Fruit fly (Drosophila melanogaster) Kc167 (cell line): ENCODE data around the gene Cp190.

ENCODE experiments used
- Myc ChIP-seq: fragments of >200 bp; optimal IDR thresholded peaks from 2 replicates; lab custom pipeline; 2017; ENCODE audit warnings: missing external identifiers
- Sin3A ChIP-seq: fragments of >200 bp; optimal IDR thresholded peaks from 2 replicates; lab custom pipeline; 2018; ENCODE audit warnings: missing external identifiers
- h ChIP-seq: fragments of >200 bp; optimal IDR thresholded peaks from 3 replicates; lab custom pipeline; 2018; ENCODE audit warnings: missing external identifiers
- insv ChIP-seq: fragments of >200 bp; optimal IDR thresholded peaks from 3 replicates; lab custom pipeline; 2018; ENCODE audit warnings: missing external identifiers
- psq ChIP-seq: fragments of >200 bp; optimal IDR thresholded peaks from 2 replicates; lab custom pipeline; 2017; ENCODE audit warnings: missing external identifiers
- ttk ChIP-seq: sonication (Bioruptor generic); optimal IDR thresholded peaks from 2 replicates; lab custom pipeline; 2017; ENCODE audit warnings: missing external identifiers

Cp190 gene

DNA sequence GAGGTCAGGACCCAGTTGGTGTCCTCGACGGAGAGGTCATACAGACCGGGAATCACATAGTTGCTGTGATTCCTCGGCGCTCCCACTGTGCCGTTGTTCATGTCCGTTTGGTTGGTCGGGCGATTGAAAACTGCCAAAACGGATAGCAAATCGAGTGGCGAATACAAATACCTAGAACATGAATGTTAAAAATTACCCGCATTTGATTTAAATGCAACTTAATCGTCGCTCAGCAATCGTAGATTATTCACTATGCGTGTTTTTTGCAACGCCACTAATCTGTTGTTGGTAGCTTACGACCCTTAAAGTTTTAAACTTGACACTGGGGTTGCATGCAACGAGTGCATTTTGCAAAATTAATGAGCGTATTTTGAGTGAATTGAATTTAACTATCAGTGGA is 26.0 kb downstream of the Cp190 start, which contains the start of gene Amt:
Gene Amt, minus strand, starts transcription at position 101 of the 400 bp plus-strand sequence.
- TF ChIP-seq Myc (lab: Kevin White, UChicago) (no peak), h (lab: Kevin White, UChicago) (no peak)

dm6 chr3R:15246601-15247000 is 28.4 kb downstream of the Cp190 start:
- TF ChIP-seq h (lab: Kevin White, UChicago) (no peak), ttk (lab: Kevin White, UChicago) (no peak), Myc (lab: Kevin White, UChicago) (no peak), psq (lab: Kevin White, UChicago) (no peak), Sin3A (lab: Kevin White, UChicago) (no peak), insv (no peak)

dm6 chr3R:15243452-15243851 is 31.6 kb downstream of the Cp190 start:
- TF ChIP-seq h (lab: Kevin White, UChicago) (no peak), Sin3A (lab: Kevin White, UChicago) (no peak), Myc (lab: Kevin White, UChicago) (no peak), insv (no peak), psq (lab: Kevin White, UChicago) (no peak), ttk (lab: Kevin White, UChicago) (no peak)

dm6 chr3R:15243046-15243356 is 32.0 kb downstream of the Cp190 start:
- TF ChIP-seq ttk (lab: Kevin White, UChicago) (no peak), h (lab: Kevin White, UChicago) (no peak), insv (no peak), psq (lab: Kevin White, UChicago) (no peak), Myc (lab: Kevin White, UChicago) (no peak), Sin3A (lab: Kevin White, UChicago) (no peak)

- TF ChIP-seq Sin3A (lab: Kevin White, UChicago) = no peak
- no peak for TF ChIP-seq ttk (lab: Kevin White, UChicago)
- no peak for TF ChIP-seq Myc (lab: Kevin White, UChicago)
Observed at dm6 chr3R:15242186-15243045, 32.6 kb downstream of the Cp190 start, which contains the start of the genes tefu and Hsc70-4. TSS of gene tefu (minus strand) at chr3R:15242236. TSS of gene Hsc70-4 (plus strand) at chr3R:15242687.

- no peak for TF ChIP-seq h (lab: Kevin White, UChicago)
- TF ChIP-seq psq (lab: Kevin White, UChicago) = no peak
- TF ChIP-seq Sin3A (lab: Kevin White, UChicago) = no peak
- no peak for TF ChIP-seq ttk (lab: Kevin White, UChicago)
- TF ChIP-seq Myc (lab: Kevin White, UChicago) = no peak
- TF ChIP-seq insv = no peak
Observed at dm6 chr3R:15231635-15232138, 43.4 kb downstream of the Cp190 start.

dm6 chr3R:15230285-15230684 is 44.8 kb downstream of the Cp190 start, which contains the start of gene CG34316:
TSS of gene CG34316 (plus strand) at chr3R:15230585.
- TF ChIP-seq h (lab: Kevin White, UChicago) = no peak
- no peak for TF ChIP-seq Myc (lab: Kevin White, UChicago)
- no peak for TF ChIP-seq psq (lab: Kevin White, UChicago)

DNA sequence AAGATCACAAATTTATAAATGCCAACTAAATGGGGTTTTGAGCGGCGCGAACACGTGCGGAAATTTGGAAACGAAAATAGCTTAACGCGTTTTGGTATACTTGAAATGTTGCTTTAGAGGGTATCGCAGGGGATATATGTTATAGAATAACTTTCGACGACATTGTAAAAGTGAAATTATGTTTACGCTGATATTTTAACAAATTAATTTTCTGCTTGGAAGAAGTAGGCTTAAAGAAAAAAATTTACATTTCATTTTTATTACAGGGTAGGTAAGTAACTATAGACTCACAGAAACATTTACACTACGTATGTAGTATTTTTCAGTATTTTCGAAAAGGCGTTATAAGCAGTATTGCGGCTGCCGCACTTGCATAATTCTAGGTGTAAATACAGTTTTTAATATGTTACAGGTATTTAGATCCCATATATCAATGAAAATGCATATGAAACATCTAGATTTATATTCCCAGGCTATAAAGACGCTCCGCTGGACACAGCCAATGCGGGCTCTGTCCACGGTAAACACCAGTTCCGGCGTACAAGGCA is 45.6 kb downstream of the Cp190 start, which contains the start of the genes Art3 and mRpS10:
Gene Art3, minus strand, starts transcription at position 80 of the 548 bp plus-strand sequence.
Gene mRpS10, plus strand, starts transcription at position 337 of the 548 bp plus-strand sequence.
- TF ChIP-seq ttk (lab: Kevin White, UChicago) (no peak), insv (no peak), h (lab: Kevin White, UChicago) (no peak), Sin3A (lab: Kevin White, UChicago) (no peak), psq (lab: Kevin White, UChicago) (no peak)

DNA sequence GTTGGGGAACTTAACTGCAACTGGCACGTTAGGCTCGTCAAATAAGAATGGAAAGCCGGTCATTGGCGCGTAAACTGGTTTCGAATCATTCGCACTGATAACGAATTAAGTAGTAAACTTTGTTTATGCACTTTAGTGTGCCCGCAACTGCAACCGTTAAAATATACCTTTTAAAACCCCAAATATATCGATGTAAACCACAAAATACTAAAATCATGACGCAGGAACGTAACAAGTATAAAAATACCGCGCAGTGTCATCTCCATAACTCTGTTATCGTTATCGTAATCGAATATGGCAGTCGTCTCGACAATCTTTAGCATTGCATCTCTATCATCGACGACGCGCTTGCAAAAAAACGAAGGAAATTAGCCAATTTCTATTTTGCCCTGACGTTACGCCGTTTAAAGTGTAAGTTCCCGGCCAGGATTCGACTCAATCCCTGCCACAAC is 49.7 kb downstream of the Cp190 start, which contains the start of the genes CG31344 and Caf1-55:
Gene CG31344, minus strand, starts transcription at position 51 of the 452 bp plus-strand sequence.
Gene Caf1-55, plus strand, starts transcription at position 298 of the 452 bp plus-strand sequence.
- TF ChIP-seq h (lab: Kevin White, UChicago) = no peak
- TF ChIP-seq ttk (lab: Kevin White, UChicago) = no peak
- TF ChIP-seq Myc (lab: Kevin White, UChicago) = no peak
- TF ChIP-seq insv = no peak
- no peak for TF ChIP-seq psq (lab: Kevin White, UChicago)
- no peak for TF ChIP-seq Sin3A (lab: Kevin White, UChicago)

DNA sequence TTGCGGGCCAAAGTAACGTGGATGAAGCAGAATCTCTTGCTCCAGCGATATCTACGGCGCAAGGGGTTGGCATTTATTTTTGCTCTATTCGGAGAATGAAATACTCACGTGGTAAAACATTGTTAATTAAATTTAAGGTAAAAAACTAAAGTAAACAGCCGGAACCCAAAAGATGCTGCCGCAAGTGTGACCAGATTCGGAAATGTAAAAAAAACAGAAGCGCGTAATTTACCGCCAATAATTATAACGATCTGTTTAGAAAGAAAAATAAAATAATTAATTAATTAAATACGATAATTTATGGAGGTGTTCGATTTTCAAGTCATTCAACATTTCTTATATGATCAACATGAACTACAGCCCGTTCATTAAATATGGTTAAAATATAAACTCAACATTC is 52.1 kb downstream of the Cp190 start, which contains the start of gene Polr2G:
Gene Polr2G, minus strand, starts transcription at position 208 of the 400 bp plus-strand sequence.
- no peak for TF ChIP-seq Myc (lab: Kevin White, UChicago)
- no peak for TF ChIP-seq insv
- no peak for TF ChIP-seq ttk (lab: Kevin White, UChicago)
- no peak for TF ChIP-seq Sin3A (lab: Kevin White, UChicago)
- TF ChIP-seq h (lab: Kevin White, UChicago) = no peak
